Worm (Caenorhabditis elegans): ENCODE results near the gene Y38H6C.8.

DNA sequence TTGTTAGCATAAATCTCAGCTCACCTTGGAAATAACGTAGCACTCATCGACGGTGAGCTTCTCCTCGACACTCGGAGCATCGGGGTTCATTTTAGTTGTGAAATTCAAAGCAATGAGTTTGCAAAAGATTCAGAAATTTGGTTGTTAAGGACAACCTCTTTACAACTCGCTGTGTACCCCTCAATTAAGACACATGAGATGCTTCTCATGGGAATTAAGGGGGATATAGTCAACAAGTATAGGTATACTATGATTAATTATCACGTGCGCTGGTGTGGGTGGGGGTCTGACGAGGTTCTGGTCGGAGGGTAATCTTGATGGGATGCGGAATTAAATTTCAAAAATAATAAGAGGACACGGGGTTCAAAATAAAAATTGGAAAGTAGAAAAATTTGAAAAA, 13.4 kb upstream of the Y38H6C.8 start, which contains the start of gene dct-14:
- TF ChIP-seq W03F9.2 (tag; optimal IDR thresholded peaks at IDR 0.05) (no peak), him-1 (tag; optimal IDR thresholded peaks at IDR 0.05) (no peak)

All from whole organism, L4/young adult.